Fruit fly (Drosophila melanogaster) whole organism, pupa: Measurements from ENCODE around the gene RIOK2.

Experiments used
- CG15710 ChIP-seq: fragments of 200-800 bp; sonication (Bioruptor generic); optimal IDR thresholded peaks from 2 replicates; lab custom pipeline; 2018; ENCODE audit warnings: missing biosample characterization, mild to moderate bottlenecking, missing genetic modification characterization, moderate library complexity
- CG34367 ChIP-seq: fragments of 200-800 bp; sonication (Bioruptor generic); optimal IDR thresholded peaks from 2 replicates; lab custom pipeline; 2018; ENCODE audit warnings: missing biosample characterization, mild to moderate bottlenecking, missing genetic modification characterization
- D1 ChIP-seq: fragments of 200-800 bp; sonication (Bioruptor generic); optimal IDR thresholded peaks from 2 replicates; lab custom pipeline; 2018; ENCODE audit warnings: missing biosample characterization, mild to moderate bottlenecking, missing genetic modification characterization, moderate library complexity
- EcR ChIP-seq: fragments of 200-800 bp; sonication (Bioruptor generic); optimal IDR thresholded peaks from 3 replicates; lab custom pipeline; 2019; ENCODE audit warnings: missing biosample characterization, missing genetic modification characterization, mild to moderate bottlenecking, moderate library complexity, missing genetic modification reagents
- Pif1A ChIP-seq: fragments of 200-800 bp; sonication (Bioruptor generic); optimal IDR thresholded peaks from 3 replicates; lab custom pipeline; 2016; ENCODE audit warnings: missing biosample characterization, missing genetic modification characterization
- fd96Ca ChIP-seq: fragments of 200-800 bp; sonication (Bioruptor generic); IDR thresholded peaks from 3 replicates; pipeline ENCODE4 v1.3.6; 2022; ENCODE audit warnings: missing biosample characterization, missing genetic modification characterization
- gl ChIP-seq: fragments of 200-800 bp; sonication (Bioruptor generic); optimal IDR thresholded peaks from 2 replicates; lab custom pipeline; 2018; ENCODE audit warnings: missing biosample characterization, mild to moderate bottlenecking, missing genetic modification characterization
- rn ChIP-seq: fragments of 200-800 bp; sonication (Bioruptor generic); IDR thresholded peaks from 2 replicates; pipeline ENCODE4 v1.3.6; 2022; ENCODE audit warnings: missing biosample characterization, missing genetic modification characterization

dm6 chr3R:25303857-25304440 lies 38.3 kb downstream of the RIOK2 start, which contains the start of gene CG31436:
- TF ChIP-seq CG34367 = no peak
- TF ChIP-seq EcR (GFP tag; lab: Kevin White, UChicago) = peak; percentile 74
- no peak for TF ChIP-seq CG15710 (tag; lab: Kevin White, UChicago)
- TF ChIP-seq rn (GFP tag; lab: Robert Waterston, UW) = no peak
- no peak for TF ChIP-seq D1 (tag; lab: Kevin White, UChicago)
- TF ChIP-seq fd96Ca = no peak
- TF ChIP-seq Pif1A (GFP tag; lab: Kevin White, UChicago) = no peak
- TF ChIP-seq gl = no peak
